Fruit fly (Drosophila melanogaster): ENCODE data around the gene CG9514.
A peak's percentile ranks its signal among the peaks of the same experiment; 100 is the strongest.

Gene CG9514

DNA sequence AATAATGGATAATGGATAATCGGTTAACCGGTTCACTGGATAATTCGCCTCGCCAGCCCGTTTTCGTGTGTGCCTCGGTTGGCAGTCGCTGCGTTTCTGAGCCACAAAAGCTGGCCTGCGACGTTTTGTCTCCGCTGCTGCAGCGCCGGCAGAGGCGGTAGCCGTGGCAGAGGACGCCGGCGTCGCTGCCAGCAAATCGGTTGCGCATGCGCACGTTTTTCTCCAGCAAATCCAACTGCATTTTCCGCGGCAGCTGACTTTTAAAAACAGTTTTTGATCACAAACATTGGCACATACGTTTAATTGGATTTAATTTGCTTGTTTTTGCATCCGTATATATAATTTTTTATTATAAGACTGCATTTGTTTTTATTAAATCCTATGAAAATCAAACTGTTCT, at the start of gene CG9514:
TSS of gene CG9514 (minus strand) at position 101 of the 400 bp plus-strand sequence.
- no peak for TF ChIP-seq CG8478 (optimal IDR thresholded peaks at IDR 0.05)
- no peak for TF ChIP-seq psq (optimal IDR thresholded peaks at IDR 0.05)
- no peak for TF ChIP-seq usp (GFP tag; optimal IDR thresholded peaks at IDR 0.05)
- TF ChIP-seq pan (optimal IDR thresholded peaks at IDR 0.05) = no peak
- no peak for TF ChIP-seq EcR (GFP tag; optimal IDR thresholded peaks at IDR 0.05)
- TF ChIP-seq Dll (optimal IDR thresholded peaks at IDR 0.05) = no peak

DNA sequence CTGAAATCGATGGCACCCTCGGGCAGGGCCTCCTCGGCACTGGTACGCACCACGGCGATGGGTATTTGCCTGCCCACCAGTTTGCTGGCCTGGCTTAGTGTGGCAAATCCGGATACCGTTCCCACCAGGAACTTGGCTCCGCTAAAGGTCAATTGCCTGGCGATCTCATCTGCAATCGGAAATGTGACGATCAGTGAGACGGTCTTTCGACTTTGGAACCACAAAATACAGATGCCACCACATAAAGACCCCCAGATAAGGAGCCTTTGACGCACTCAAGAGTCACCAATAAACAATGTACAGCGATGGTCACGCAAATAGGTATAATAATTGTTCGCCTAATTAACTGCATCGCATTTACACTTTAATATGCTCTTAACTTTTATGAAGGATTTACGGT, 39.6 kb upstream of the CG9514 start:
- TF ChIP-seq usp (GFP tag; optimal IDR thresholded peaks at IDR 0.05) (no peak), EcR (GFP tag; optimal IDR thresholded peaks at IDR 0.05) (no peak), CG8478 (optimal IDR thresholded peaks at IDR 0.05) (no peak), psq (optimal IDR thresholded peaks at IDR 0.05) (no peak), Dll (optimal IDR thresholded peaks at IDR 0.05) (no peak), pan (optimal IDR thresholded peaks at IDR 0.05) (no peak)

DNA sequence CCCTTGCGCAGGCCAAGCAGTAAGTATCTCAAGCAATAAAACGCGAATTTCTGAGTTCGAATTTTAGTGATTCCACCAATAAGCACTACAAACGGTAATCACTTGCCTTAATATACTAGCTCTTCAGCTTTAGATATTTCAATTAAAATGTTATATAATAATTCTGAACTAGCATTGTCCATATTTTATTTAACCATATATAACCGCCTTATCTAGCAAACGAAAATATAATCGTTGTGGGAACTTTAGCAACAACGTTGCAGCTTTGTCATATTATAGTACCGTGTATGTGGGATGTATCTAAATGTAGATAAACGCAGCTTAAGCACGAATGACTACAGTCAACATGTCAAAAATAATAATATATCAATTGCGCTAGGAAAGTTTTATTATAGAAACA, 34.6 kb upstream of the CG9514 start:
- TF ChIP-seq psq (optimal IDR thresholded peaks at IDR 0.05) (no peak), EcR (GFP tag; optimal IDR thresholded peaks at IDR 0.05) (no peak), CG8478 (optimal IDR thresholded peaks at IDR 0.05) (no peak), pan (optimal IDR thresholded peaks at IDR 0.05) (no peak), usp (GFP tag; optimal IDR thresholded peaks at IDR 0.05) (no peak), Dll (optimal IDR thresholded peaks at IDR 0.05) (no peak)

DNA sequence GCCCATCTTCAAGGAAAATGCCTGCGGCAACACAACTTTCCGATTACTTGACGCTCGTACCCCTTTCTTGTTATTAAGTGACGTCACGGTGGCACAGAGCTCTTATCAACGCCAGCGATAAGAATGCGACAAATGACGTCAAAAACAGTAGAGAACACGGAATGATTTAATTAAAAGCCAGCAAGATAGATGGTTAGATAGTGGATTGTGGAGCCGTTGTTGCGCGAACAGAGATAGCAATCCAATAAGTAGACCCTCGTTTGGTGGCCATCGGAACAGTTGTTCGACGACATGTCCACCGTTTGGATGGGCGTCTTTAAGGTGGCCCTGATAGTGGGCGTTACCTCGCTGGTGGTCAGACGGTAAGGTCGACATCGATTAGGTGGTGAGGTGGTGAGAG, 33.1 kb upstream of the CG9514 start:
- TF ChIP-seq pan (optimal IDR thresholded peaks at IDR 0.05) (no peak), EcR (GFP tag; optimal IDR thresholded peaks at IDR 0.05) (no peak), Dll (optimal IDR thresholded peaks at IDR 0.05) (no peak), usp (GFP tag; optimal IDR thresholded peaks at IDR 0.05) (no peak), CG8478 (optimal IDR thresholded peaks at IDR 0.05) (no peak), psq (optimal IDR thresholded peaks at IDR 0.05) (no peak)

DNA sequence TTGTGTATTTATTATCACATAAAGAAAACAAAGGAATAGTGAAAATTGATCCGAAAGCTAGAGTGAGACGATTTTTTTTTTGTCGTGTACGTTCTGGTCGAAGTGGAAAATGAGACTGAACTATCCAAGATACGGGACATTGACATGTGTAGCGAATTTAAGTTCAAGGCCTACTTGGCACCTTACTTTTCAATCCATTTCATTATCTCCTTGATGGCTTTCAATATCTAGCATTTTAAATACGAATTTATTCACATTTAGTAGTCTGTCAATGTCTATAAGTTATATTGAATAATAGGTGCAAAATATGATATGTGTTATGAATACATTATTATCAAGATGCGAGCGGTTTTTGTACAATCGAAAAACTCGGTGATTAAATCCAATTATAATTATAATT, 32.2 kb upstream of the CG9514 start, which contains the start of gene CG32591:
TSS of gene CG32591 (minus strand) at position 101 of the 400 bp plus-strand sequence.
- TF ChIP-seq Dll (optimal IDR thresholded peaks at IDR 0.05) = no peak
- TF ChIP-seq usp (GFP tag; optimal IDR thresholded peaks at IDR 0.05) = no peak
- TF ChIP-seq EcR (GFP tag; optimal IDR thresholded peaks at IDR 0.05) = no peak
- no peak for TF ChIP-seq psq (optimal IDR thresholded peaks at IDR 0.05)
- no peak for TF ChIP-seq pan (optimal IDR thresholded peaks at IDR 0.05)
- no peak for TF ChIP-seq CG8478 (optimal IDR thresholded peaks at IDR 0.05)

DNA sequence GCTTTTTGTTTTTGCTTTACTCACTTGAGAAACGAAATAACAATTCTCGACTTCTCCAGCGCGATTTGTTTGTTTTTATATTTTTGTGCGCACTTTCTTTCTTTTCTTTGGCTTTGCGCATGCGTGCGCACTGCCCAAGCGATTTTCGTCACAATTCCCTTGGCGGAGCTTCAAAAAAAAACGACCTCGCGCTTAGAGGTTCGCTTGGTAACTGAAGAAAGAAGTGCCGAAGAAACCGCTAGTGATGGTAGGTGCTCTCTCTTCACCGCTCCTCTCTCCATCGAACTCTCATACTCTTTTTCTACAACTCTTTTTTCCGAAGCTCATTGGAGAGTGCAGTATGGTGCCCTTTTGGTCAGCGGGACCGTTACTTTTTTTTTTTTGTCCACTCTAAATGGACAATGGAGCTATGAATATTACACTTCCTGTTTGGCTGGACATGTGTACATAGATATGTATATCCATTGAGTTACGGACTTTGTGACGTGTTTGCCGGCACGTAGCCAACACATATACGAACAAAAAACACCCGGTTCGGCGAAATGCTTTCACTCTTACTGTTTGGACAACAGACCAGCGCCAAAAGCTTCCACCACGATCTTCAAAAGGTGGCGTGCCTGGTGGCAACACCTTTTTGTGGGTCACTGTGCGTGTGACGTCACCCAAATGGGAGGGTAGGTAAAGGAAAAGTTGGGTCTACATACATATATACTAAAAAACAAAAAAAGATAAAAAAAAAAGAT, 26.8 kb upstream of the CG9514 start, which contains the start of gene CG9503:
TSS of gene CG9503 (minus strand) at position 217 of the 743 bp plus-strand sequence.
- TF ChIP-seq Dll (optimal IDR thresholded peaks at IDR 0.05) (no peak), pan (optimal IDR thresholded peaks at IDR 0.05) (no peak)

DNA sequence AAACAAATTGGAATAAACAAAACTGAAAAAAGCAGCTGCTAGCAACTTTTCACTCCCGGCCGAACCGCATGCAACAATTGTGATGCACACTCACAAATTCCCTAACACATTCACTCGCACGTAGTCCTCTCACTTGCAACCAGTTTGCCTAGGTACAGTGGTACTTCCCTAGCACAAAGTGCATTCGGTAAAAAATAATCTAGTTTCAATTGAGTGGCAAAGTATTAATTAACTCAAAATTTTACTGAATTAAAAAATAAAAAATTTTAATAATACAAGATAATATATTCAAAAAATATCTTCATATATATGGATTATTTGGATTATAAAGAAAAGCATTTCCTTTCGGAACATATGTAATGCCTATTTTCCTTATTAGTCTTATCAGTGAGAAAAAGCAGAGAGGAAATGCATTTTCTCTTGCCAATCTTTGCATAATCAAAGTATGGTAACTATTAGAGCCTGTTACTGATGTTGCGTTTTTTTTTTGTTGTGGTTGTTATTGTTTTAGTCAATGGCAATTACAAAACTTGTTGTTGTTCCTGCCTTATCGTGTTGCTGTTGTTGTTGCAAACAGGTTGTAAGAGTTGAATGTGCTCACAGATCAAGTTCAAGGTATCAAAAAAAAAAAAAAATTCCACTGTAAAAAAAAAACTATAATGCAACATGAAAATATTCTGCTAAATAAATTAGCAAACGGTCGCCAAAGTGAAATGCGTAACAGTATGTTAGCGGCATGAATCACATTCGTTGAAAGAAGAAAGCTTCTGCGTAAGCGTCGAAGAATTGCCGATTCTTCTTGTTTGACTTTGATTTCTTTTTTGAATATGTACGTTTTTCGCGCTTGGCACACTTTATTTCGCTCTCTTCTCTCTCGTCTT, 25.9 kb upstream of the CG9514 start:
- no peak for TF ChIP-seq CG8478 (optimal IDR thresholded peaks at IDR 0.05)
- no peak for TF ChIP-seq Dll (optimal IDR thresholded peaks at IDR 0.05)
- TF ChIP-seq pan (optimal IDR thresholded peaks at IDR 0.05) = no peak
- peak in 1 of 2 experiments; percentile 64 for TF ChIP-seq EcR (GFP tag; optimal IDR thresholded peaks at IDR 0.05)

DNA sequence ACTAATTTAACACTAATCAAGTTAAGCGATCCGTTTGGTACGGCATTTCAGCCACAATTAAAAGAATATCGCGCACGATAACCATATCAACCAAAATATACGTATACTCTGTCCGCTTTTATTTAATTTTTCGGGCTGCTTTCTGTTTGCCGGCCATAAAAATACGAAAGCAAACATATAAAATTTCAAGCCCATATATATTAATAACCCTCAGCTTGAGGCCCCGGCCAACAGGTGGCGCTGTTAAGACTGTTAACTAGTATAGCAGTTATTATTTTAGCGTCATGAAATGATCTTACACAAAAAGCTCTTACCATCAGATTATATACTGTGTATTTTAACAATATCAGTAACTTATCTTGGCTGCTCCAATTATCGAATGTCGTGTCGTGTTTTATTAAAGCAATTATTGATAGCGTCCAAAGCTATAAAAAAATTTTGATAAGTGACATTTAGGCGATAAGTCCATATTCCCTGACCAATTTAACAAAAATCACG, 22.1 kb upstream of the CG9514 start, which contains the start of gene Eo:
TSS of gene Eo (minus strand) at position 51 of the 498 bp plus-strand sequence.
- no peak for TF ChIP-seq usp (GFP tag; optimal IDR thresholded peaks at IDR 0.05)
- peak in 1 of 2 experiments; percentile 17 for TF ChIP-seq EcR (GFP tag; optimal IDR thresholded peaks at IDR 0.05)

DNA sequence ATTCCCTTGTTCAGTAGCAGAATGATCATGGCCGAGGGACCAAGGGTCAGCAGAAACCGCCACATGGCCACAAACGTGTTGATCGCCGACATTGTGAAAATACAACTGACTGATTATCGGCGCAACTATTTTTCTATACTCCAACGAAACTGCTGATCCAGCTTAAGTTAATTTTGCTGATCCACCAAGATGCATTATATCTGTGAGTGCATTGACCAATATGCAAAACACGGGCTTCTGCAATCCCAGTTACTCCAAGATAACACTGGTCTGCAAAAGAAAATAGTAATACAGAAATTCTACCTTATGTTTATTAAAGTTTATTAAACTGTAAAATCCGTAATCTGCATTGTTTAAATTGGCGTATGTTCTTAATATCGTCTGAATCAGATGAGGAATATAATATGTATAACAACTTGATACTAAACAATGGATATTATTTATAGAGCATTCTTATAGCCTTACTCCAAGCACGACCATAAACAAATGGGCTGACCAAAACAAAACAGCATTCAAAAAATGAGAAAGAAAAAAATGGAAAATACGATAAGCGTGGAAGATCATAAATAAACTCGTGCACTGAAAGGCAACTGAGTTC, 17.1 kb upstream of the CG9514 start, which contains the start of gene CG12398:
TSS of gene CG12398 (minus strand) at position 107 of the 598 bp plus-strand sequence.
- TF ChIP-seq Dll (optimal IDR thresholded peaks at IDR 0.05) (no peak), pan (optimal IDR thresholded peaks at IDR 0.05) (no peak), psq (optimal IDR thresholded peaks at IDR 0.05) (no peak), usp (GFP tag; optimal IDR thresholded peaks at IDR 0.05) (no peak), EcR (GFP tag; optimal IDR thresholded peaks at IDR 0.05) (no peak)

DNA sequence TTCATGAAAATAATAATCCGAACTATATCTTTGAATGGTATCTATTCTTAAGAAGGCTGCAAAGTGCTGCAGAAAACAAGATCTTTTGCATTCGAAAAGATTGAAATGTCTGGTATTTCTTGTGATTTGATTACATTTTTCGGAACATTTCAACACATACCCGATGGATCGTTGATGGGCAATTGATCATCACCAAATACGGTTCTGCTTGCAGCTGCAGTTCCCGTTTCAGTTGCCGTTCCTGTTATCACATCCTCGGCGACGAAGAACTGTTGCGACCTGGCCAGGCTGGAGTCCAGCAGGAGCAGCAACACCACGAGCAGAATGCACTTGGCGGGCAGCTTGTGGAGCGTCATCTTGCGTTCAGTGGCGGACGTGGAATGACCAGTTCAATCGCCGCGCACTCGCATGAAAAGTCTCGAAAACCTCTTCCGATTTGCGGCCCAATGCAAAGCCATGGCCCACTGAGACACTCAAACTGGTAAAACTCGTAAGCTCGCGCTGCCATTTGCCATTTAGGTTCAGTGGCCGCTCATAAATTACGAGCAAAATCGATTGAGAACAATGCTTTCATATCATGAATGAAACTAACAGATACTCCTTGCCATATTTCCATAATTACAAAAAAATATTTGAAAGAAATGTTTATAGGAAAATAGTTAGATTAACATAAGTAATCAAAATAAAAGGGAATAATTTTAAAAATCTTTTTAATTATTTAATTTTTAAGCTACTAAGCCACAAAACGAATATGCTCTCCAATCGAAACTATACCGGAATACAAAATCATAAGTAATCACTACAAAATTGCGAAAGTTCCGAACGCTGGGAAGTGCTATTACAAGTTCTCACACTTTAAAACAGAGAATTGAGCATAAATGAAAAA, 14.0 kb upstream of the CG9514 start, which contains the start of gene CG14406:
TSS of gene CG14406 (minus strand) at position 382 of the 886 bp plus-strand sequence.
- TF ChIP-seq EcR (GFP tag; optimal IDR thresholded peaks at IDR 0.05) (peak in 1 of 2 experiments; percentile 1), usp (GFP tag; optimal IDR thresholded peaks at IDR 0.05) (no peak)

Data from whole organism.